Worm (Caenorhabditis elegans) whole organism, midembryonic: Measurements from ENCODE around the gene daf-37.

Source experiments
- T22C8.4 ChIP-seq: fragments of 200-800 bp; sonication (Bioruptor generic); IDR thresholded peaks from 2 replicates; pipeline ENCODE4 v1.3.6; 2022; ENCODE audit warnings: missing genetic modification characterization, missing compliant biosample characterization
- cog-1 ChIP-seq: sonication (generic microtip); optimal IDR thresholded peaks from 2 replicates; lab custom pipeline; 2016; ENCODE audit warnings: missing genetic modification characterization, missing compliant biosample characterization
- flt-1 ChIP-seq: fragments of 200-800 bp; sonication (Bioruptor generic); IDR thresholded peaks from 2 replicates; pipeline ENCODE4 v1.3.6; 2022; ENCODE audit warnings: missing genetic modification characterization, missing compliant biosample characterization
- klf-2 ChIP-seq: fragments of 200-800 bp; sonication (Bioruptor generic); conservative IDR thresholded peaks from 2 replicates; pipeline ENCODE4 v1.3.6; 2022; ENCODE audit warnings: missing genetic modification reagents, missing genetic modification characterization, missing compliant biosample characterization
- med-1 ChIP-seq: sonication (generic microtip); optimal IDR thresholded peaks from 2 replicates; lab custom pipeline; 2017; ENCODE audit warnings: missing genetic modification characterization, mild to moderate bottlenecking, missing compliant biosample characterization, antibody characterized with exemption, missing genetic modification reagents; ENCODE audit not compliant: insufficient read depth
- ref-1 ChIP-seq: fragments of 200-800 bp; sonication (Bioruptor generic); conservative IDR thresholded peaks from 2 replicates; pipeline ENCODE4 v1.3.6; 2022; ENCODE audit warnings: missing genetic modification reagents, missing genetic modification characterization, missing compliant biosample characterization
- tab-1 ChIP-seq: fragments of 200-800 bp; sonication (Bioruptor generic); IDR thresholded peaks from 2 replicates; pipeline ENCODE4 v1.3.6; 2022; ENCODE audit warnings: missing genetic modification characterization, missing compliant biosample characterization
- ztf-23 ChIP-seq: fragments of 200-800 bp; sonication (Bioruptor generic); IDR thresholded peaks from 2 replicates; pipeline ENCODE4 v1.3.6; 2022; ENCODE audit warnings: missing genetic modification reagents, missing genetic modification characterization, missing compliant biosample characterization
- ztf-29 ChIP-seq: fragments of 200-800 bp; sonication (Bioruptor generic); IDR thresholded peaks from 2 replicates; pipeline ENCODE4 v1.3.6; 2022; ENCODE audit warnings: missing genetic modification reagents, missing genetic modification characterization, missing compliant biosample characterization

daf-37 gene

DNA sequence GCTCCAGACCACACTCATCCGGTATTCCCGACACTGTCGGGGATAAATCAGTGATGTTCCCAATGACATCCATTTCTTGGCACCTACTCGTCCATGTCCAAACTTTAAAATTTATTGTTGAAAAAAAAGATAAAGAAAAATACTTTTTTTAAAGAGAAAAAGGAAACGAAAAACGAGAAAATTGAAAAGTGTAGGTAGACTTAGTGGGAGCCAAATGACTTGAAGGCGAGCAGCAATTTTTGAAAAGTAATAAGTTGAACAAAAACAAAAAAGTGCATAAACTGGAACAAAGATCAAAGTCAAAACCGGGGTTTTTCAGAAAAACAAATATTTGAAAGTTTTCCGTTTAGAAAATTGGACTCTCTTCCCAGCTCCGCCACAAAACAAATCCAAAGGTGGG lies at the start of gene daf-37:
Gene daf-37 (minus strand): TSS at position 101 of the 400 bp plus-strand sequence.
- TF ChIP-seq flt-1 (GFP tag; lab: Robert Waterston, UW): no peak
- no peak for TF ChIP-seq cog-1 (tag; lab: Kevin White, UChicago)
- no peak for TF ChIP-seq tab-1 (GFP tag; lab: Robert Waterston, UW)
- TF ChIP-seq med-1 (GFP tag; lab: Kevin White, UChicago): no peak
- TF ChIP-seq T22C8.4: no peak
- no peak for TF ChIP-seq ref-1 (GFP tag; lab: Robert Waterston, UW)
- no peak for TF ChIP-seq klf-2 (GFP tag; lab: Robert Waterston, UW)
- TF ChIP-seq ztf-29 (GFP tag; lab: Robert Waterston, UW): no peak
- TF ChIP-seq ztf-23 (GFP tag; lab: Robert Waterston, UW): no peak

DNA sequence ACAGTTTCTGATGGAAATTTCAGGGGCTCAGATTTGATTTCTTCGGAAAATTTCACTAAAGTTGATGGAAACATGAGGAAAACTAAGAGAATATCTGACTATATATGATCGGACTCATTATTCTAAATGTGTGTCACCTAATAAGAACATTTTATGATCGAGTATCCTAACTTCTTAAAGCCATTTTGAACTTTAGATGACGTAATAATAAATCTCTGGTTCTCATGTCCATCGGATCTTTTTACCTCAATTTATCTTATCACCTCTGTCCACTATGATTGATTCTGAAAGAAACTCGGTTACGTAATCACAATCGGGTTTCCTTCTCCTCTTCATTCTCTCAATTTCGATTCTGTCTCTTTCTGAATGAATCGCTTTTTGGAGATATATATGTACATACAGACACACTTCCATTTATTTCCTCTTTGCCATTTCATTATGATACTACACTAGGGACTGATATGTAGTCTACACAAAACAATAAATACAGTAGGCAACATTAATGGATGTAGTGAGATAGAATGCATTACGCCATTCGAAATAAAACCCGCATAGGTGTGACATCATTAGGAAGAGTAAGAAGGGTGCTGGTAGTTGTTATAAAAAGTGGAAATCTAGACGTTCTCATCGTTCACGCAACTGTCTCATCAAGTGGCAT lies 49.3 kb upstream of the daf-37 start:
- TF ChIP-seq ref-1 (GFP tag; lab: Robert Waterston, UW): no peak
- TF ChIP-seq cog-1 (tag; lab: Kevin White, UChicago): no peak
- no peak for TF ChIP-seq tab-1 (GFP tag; lab: Robert Waterston, UW)
- TF ChIP-seq flt-1 (GFP tag; lab: Robert Waterston, UW): no peak
- TF ChIP-seq T22C8.4: no peak
- TF ChIP-seq ztf-29 (GFP tag; lab: Robert Waterston, UW): no peak
- TF ChIP-seq med-1 (GFP tag; lab: Kevin White, UChicago): no peak
- no peak for TF ChIP-seq klf-2 (GFP tag; lab: Robert Waterston, UW)
- TF ChIP-seq ztf-23 (GFP tag; lab: Robert Waterston, UW): no peak

DNA sequence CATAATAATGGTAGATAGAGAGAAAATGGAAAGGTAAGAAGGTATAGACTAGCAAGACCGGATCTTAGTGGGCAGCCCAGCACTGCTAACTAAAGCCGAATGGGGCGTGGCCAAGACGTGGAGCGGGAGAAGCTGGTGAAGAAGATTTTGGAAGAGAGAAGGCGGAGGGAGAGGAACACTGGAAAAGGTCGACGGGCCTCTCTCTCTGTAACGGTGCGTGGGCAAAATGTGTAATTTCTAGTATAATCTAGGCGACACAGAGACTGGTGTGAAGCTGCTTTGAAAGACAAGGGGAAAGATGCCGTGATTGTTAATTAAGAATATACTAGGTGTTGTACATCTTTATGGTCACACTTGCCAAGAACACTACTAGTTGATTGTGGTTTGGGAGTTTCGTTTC lies 48.0 kb upstream of the daf-37 start, which contains the start of gene F13H8.5:
Gene F13H8.5 (minus strand): TSS at position 101 of the 400 bp plus-strand sequence.
- no peak for TF ChIP-seq ref-1 (GFP tag; lab: Robert Waterston, UW)
- TF ChIP-seq tab-1 (GFP tag; lab: Robert Waterston, UW): no peak
- no peak for TF ChIP-seq med-1 (GFP tag; lab: Kevin White, UChicago)
- TF ChIP-seq flt-1 (GFP tag; lab: Robert Waterston, UW): no peak
- TF ChIP-seq klf-2 (GFP tag; lab: Robert Waterston, UW): no peak
- TF ChIP-seq ztf-23 (GFP tag; lab: Robert Waterston, UW): no peak
- no peak for TF ChIP-seq T22C8.4
- no peak for TF ChIP-seq ztf-29 (GFP tag; lab: Robert Waterston, UW)
- no peak for TF ChIP-seq cog-1 (tag; lab: Kevin White, UChicago)

DNA sequence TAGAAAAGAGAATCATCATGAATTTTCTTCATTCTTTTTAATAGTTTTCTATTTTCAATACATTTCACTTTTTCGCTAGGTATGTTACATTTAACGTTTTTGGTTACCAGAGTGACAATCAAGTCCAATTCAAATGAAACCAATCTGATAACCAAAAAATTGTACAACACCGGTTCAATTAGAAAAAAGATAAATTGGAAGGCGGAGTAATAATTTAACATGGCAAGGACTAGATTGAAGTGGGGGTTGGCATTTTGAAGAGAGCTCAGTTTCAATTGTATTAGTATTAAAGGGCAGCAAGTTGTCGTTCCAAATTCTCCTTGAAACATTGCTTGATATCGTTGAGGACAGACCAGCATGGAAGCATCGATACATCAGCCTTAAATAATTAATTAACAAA lies 44.7 kb upstream of the daf-37 start:
- TF ChIP-seq flt-1 (GFP tag; lab: Robert Waterston, UW): no peak
- TF ChIP-seq T22C8.4: no peak
- no peak for TF ChIP-seq klf-2 (GFP tag; lab: Robert Waterston, UW)
- TF ChIP-seq cog-1 (tag; lab: Kevin White, UChicago): no peak
- TF ChIP-seq ztf-23 (GFP tag; lab: Robert Waterston, UW): no peak
- TF ChIP-seq tab-1 (GFP tag; lab: Robert Waterston, UW): no peak
- TF ChIP-seq med-1 (GFP tag; lab: Kevin White, UChicago): no peak

DNA sequence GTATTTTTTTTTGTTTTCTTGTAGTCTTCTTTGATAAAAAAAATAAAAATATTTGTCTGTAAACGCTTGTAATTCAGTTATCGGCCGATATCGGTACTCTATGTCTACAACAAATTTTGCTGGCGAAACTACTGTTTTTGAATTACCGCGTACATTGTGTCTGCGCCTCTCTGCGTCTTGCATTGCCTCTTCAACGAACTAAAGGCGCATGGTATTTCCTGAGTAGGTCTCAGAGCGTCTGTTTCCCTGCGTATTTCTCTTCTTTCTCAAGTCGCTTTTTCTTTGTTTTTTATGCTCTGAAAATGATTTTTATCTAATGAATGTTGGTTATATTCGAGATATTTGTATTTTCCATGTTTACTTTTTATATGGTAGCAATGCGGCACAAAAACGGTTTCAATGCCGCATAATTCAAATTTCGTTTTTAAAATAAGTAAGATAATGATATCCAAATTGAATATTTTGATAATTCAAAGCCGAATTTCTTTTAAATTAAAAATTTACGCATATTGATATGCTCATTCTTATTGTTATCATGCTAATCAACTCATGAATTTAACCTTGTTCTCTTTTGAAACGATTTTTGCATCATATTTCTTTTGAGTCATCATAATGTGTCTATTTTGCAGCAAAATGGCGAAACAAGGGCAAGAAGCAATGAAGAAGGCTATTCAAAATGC lies 42.9 kb upstream of the daf-37 start, which contains the start of gene phb-2:
Gene phb-2 (plus strand): TSS at position 630 of the 680 bp plus-strand sequence.
- TF ChIP-seq ztf-23 (GFP tag; lab: Robert Waterston, UW) (no peak), flt-1 (GFP tag; lab: Robert Waterston, UW) (0 out of 2 replicates have a peak, but pooled peaks have one; percentile 51)

DNA sequence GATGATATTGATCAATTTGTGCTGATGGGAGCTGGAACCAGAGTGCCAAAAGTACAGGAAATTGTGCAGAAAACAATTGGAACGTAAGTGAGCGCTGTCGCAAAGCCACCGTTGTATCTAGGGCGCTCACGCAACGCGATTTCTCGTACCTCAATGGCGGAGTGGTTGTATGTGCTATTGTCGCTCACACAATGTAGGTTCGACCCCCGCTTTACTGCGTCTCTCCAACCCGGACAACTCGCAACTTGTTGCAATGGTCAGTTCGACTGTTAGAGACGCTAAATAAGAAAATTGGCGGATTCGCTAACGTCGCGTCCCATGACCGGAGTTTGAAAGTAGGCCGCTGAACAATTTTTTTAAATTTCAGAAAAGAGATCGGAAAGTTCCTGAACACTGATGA lies 40.5 kb upstream of the daf-37 start:
- peak; percentile 90 for TF ChIP-seq ztf-23 (GFP tag; lab: Robert Waterston, UW)
- peak; percentile 66 for TF ChIP-seq ztf-29 (GFP tag; lab: Robert Waterston, UW)
- TF ChIP-seq ref-1 (GFP tag; lab: Robert Waterston, UW): peak; percentile 83
- peak; percentile 20 for TF ChIP-seq med-1 (GFP tag; lab: Kevin White, UChicago)
- TF ChIP-seq T22C8.4: no peak; the same call in 1 of the 2 replicates
- TF ChIP-seq tab-1 (GFP tag; lab: Robert Waterston, UW): peak; percentile 91
- peak; percentile 43 for TF ChIP-seq cog-1 (tag; lab: Kevin White, UChicago)
- TF ChIP-seq klf-2 (GFP tag; lab: Robert Waterston, UW): peak; percentile 71
- TF ChIP-seq flt-1 (GFP tag; lab: Robert Waterston, UW): peak; percentile 92

DNA sequence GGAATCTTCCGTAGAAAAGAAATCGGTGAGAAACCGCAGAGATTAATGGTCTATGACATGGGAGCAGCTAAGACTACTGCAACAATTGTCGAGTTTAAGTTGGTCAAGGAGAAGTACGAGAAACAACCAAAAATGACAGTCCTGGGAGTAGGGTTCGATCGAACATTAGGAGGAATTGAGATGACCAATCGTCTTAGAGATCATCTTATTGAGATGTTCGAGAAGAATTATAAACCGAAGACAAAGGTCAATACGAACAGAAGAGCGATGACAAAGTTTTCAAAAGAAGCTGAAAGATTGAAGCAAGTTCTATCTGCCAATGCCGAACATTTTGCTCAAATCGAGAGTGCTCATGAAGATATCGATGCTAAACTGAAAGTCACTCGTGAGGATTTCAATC lies 40.0 kb upstream of the daf-37 start:
- TF ChIP-seq med-1 (GFP tag; lab: Kevin White, UChicago) (no peak), klf-2 (GFP tag; lab: Robert Waterston, UW) (no peak), tab-1 (GFP tag; lab: Robert Waterston, UW) (no peak), cog-1 (tag; lab: Kevin White, UChicago) (no peak), ref-1 (GFP tag; lab: Robert Waterston, UW) (no peak), ztf-29 (GFP tag; lab: Robert Waterston, UW) (no peak), flt-1 (GFP tag; lab: Robert Waterston, UW) (no peak), T22C8.4 (no peak), ztf-23 (GFP tag; lab: Robert Waterston, UW) (no peak)

DNA sequence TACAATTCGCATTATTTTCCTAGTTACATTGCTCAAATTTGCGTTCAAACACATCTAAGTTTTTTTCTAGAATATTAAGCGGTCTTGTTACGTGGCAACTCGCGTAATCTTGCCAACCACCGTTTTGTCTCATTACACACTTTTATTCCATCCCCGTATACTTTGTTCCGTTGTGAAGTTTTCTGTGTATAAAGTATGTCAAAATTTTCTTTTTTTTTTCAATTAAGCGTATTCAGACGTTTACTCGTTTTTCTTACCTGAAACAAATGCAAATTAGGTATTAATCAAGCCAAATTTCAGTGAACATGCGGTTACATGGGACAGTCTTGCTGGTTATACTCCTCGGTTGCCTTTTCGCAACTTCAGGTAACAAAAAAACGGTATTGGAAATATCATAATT lies 39.0 kb upstream of the daf-37 start, which contains the start of gene T24H7.2:
Gene T24H7.2 (plus strand): TSS at position 301 of the 400 bp plus-strand sequence.
- no peak for TF ChIP-seq ztf-23 (GFP tag; lab: Robert Waterston, UW)
- TF ChIP-seq flt-1 (GFP tag; lab: Robert Waterston, UW): no peak
- TF ChIP-seq med-1 (GFP tag; lab: Kevin White, UChicago): no peak
- TF ChIP-seq klf-2 (GFP tag; lab: Robert Waterston, UW): no peak
- no peak for TF ChIP-seq cog-1 (tag; lab: Kevin White, UChicago)
- TF ChIP-seq T22C8.4: no peak
- TF ChIP-seq tab-1 (GFP tag; lab: Robert Waterston, UW): no peak
- TF ChIP-seq ref-1 (GFP tag; lab: Robert Waterston, UW): no peak
- no peak for TF ChIP-seq ztf-29 (GFP tag; lab: Robert Waterston, UW)
